Fruit fly (Drosophila melanogaster) whole organism, wandering third instar larva: ENCODE measurements around the gene Nepl18.

ENCODE experiments used
- N ChIP-seq: fragments of >200 bp; optimal IDR thresholded peaks from 2 replicates; lab custom pipeline; 2018; ENCODE audit warnings: missing biosample characterization, missing external identifiers, missing genetic modification characterization
- OdsH ChIP-seq: fragments of 200-800 bp; sonication (Bioruptor generic); optimal IDR thresholded peaks from 2 replicates; lab custom pipeline; 2016; ENCODE audit warnings: missing biosample characterization, mild to moderate bottlenecking, missing genetic modification characterization
- Sp1 ChIP-seq: fragments of 200-800 bp; sonication (Bioruptor generic); optimal IDR thresholded peaks from 3 replicates; lab custom pipeline; 2019; ENCODE audit warnings: missing biosample characterization, mild to moderate bottlenecking, missing genetic modification characterization, moderate library complexity
- Vsx2 ChIP-seq: fragments of 200-300, 225-300 bp; sonication (Bioruptor generic); optimal IDR thresholded peaks from 2 replicates; lab custom pipeline; 2018; ENCODE audit warnings: missing biosample characterization, missing genetic modification characterization; ENCODE audit not compliant: partially characterized antibody
- dsf ChIP-seq: sonication (Bioruptor generic); optimal IDR thresholded peaks from 2 replicates; lab custom pipeline; 2016; ENCODE audit warnings: missing biosample characterization, missing genetic modification characterization, borderline replicate concordance
- foxo ChIP-seq, 2 experiments: fragments of 200-800 bp; sonication (Bioruptor generic); optimal IDR thresholded peaks; 2 replicates in 1 of 2; 3 replicates in 1 of 2; lab custom pipeline; 2016 to 2017; ENCODE audit warnings: missing biosample characterization in 2 of 2, missing genetic modification characterization in 2 of 2
- h ChIP-seq: fragments of 200-800 bp; sonication (Bioruptor generic); optimal IDR thresholded peaks from 3 replicates; lab custom pipeline; 2016; ENCODE audit warnings: missing biosample characterization, mild to moderate bottlenecking, missing genetic modification characterization

dm6 chr3R:28891513-28892097 is 16.2 kb downstream of the Nepl18 start:
- TF ChIP-seq OdsH (GFP tag; lab: Kevin White, UChicago): no peak
- no peak for TF ChIP-seq Sp1 (GFP tag; lab: Kevin White, UChicago)
- peak in 1 of 2 experiments; percentile 7 for TF ChIP-seq foxo (GFP tag; optimal IDR thresholded peaks at IDR 0.05; lab: Kevin White, UChicago)
- TF ChIP-seq N (GFP tag; lab: Kevin White, UChicago): no peak
- TF ChIP-seq dsf (GFP tag; lab: Kevin White, UChicago): no peak
- no peak for TF ChIP-seq Vsx2
- TF ChIP-seq h (GFP tag; lab: Kevin White, UChicago): peak; percentile 56
